Worm (Caenorhabditis elegans) whole organism, L3 larva: ENCODE measurements around the gene cyp-31A5.

Source experiments
- ama-1 ChIP-seq: fragments of 150-350 bp; optimal IDR thresholded peaks from 2 replicates; lab custom pipeline; 2018
- ceh-82 ChIP-seq: fragments of 150-350 bp; optimal IDR thresholded peaks from 2 replicates; lab custom pipeline; 2014; ENCODE audit warnings: missing biosample characterization, missing genetic modification characterization
- elt-2 ChIP-seq: sonication (generic microtip); optimal IDR thresholded peaks from 2 replicates; lab custom pipeline; 2016; ENCODE audit warnings: missing genetic modification reagents, mild to moderate bottlenecking, missing genetic modification characterization, missing compliant biosample characterization
- fkh-2 ChIP-seq: fragments of 150-350 bp; optimal IDR thresholded peaks from 2 replicates; lab custom pipeline; 2014; ENCODE audit warnings: missing biosample characterization, missing genetic modification reagents, missing genetic modification characterization
- lin-15B ChIP-seq: fragments of 150-350 bp; optimal IDR thresholded peaks from 2 replicates; lab custom pipeline; 2014; ENCODE audit warnings: missing biosample characterization, missing genetic modification characterization
- nhr-12 ChIP-seq: fragments of 150-350 bp; optimal IDR thresholded peaks from 2 replicates; lab custom pipeline; 2014; ENCODE audit warnings: missing biosample characterization, missing genetic modification characterization
- nhr-237 ChIP-seq: fragments of 150-350 bp; optimal IDR thresholded peaks from 2 replicates; lab custom pipeline; 2014; ENCODE audit warnings: missing biosample characterization, missing genetic modification characterization
- nhr-43 ChIP-seq: sonication (generic microtip); optimal IDR thresholded peaks from 2 replicates; lab custom pipeline; 2016; ENCODE audit warnings: mild to moderate bottlenecking, missing genetic modification characterization, missing compliant biosample characterization; ENCODE audit not compliant: poor library complexity, severe bottlenecking
- pqm-1 ChIP-seq: fragments of 150-350 bp; optimal IDR thresholded peaks from 2 replicates; lab custom pipeline; 2017; ENCODE audit warnings: missing biosample characterization, missing genetic modification characterization, inconsistent platforms
- skn-1 ChIP-seq: fragments of 150-350 bp; optimal IDR thresholded peaks from 2 replicates; lab custom pipeline; 2014; ENCODE audit warnings: missing biosample characterization, missing genetic modification characterization
- snpc-4 ChIP-seq: fragments of 150-350 bp; optimal IDR thresholded peaks from 2 replicates; lab custom pipeline; 2014; ENCODE audit warnings: missing biosample characterization, missing genetic modification characterization
- ztf-11 ChIP-seq: fragments of 150-350 bp; optimal IDR thresholded peaks from 2 replicates; lab custom pipeline; 2014; ENCODE audit warnings: missing biosample characterization, missing genetic modification characterization
- ztf-4 ChIP-seq: fragments of 150-350 bp; optimal IDR thresholded peaks from 2 replicates; lab custom pipeline; 2014; ENCODE audit warnings: missing biosample characterization, missing genetic modification characterization

ce11 chrIV:13445275-13445674, 44.2 kb downstream of the cyp-31A5 start, which contains the start of gene mam-3:
- TF ChIP-seq ztf-4 (tag; lab: Kevin White, UChicago) (no peak), ceh-82 (no peak), snpc-4 (tag; lab: Kevin White, UChicago) (no peak), skn-1 (tag; lab: Kevin White, UChicago) (no peak), nhr-43 (tag; lab: Kevin White, UChicago) (no peak), elt-2 (tag; lab: Kevin White, UChicago) (no peak), ama-1 (lab: Kevin White, UChicago) (no peak), nhr-237 (tag; lab: Kevin White, UChicago) (no peak), ztf-11 (tag; lab: Kevin White, UChicago) (no peak), lin-15B (no peak), nhr-12 (no peak), pqm-1 (tag; lab: Kevin White, UChicago) (no peak), fkh-2 (tag; lab: Kevin White, UChicago) (no peak)
